Fruit fly (Drosophila melanogaster): Measurements from ENCODE around the gene Set8.

Set8 gene

DNA sequence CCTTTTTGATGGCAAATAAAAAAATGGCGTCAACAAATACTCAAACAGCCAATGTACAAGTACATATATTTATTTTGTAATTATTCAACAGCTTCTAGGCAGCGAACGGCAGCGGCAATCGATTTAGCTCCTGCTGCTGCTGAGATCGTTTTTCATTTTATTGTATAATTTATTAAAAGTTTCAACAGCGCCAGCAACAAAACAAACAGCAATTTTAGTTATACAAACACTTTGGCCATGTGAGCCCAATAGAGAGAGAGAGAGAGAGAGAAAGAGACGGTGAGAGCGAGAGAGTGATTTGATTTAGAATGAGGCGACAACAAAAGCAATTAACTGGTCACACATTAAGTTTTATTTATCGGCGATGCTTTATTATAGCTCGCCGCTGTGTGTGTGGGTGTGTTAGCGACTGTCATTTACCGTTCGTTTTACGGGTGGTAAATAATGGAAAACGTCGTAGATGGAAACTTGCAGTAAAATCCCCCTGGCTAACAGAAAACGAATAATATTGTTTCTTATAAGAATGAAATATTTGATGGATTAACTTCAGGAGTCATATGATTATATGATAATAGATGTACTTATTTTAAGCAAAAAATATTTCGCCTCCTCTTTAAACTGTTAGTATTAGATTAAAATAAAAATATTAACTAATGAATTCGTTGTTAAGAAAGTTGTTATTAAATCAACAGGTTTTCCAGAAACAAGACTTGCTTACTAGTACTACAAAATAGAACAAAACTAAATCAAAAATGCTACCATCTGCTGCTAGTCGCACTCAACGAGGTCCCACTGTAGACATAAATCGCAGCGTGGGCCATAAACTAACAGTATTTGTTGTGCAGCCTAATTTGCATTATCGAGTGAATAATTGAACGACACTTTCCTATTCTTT lies 30.5 kb upstream of the Set8 start:
- TF ChIP-seq slbo (GFP tag; IDR thresholded peaks at IDR 0.05) = no peak
- TF ChIP-seq CG10431 (GFP tag; optimal IDR thresholded peaks at IDR 0.05) = no peak
- TF ChIP-seq B-H2 (GFP tag; optimal IDR thresholded peaks at IDR 0.05) = peak; percentile 38
- TF ChIP-seq CHES-1-like (GFP tag; optimal IDR thresholded peaks at IDR 0.05) = no peak
- peak; percentile 25 for TF ChIP-seq CG30403 (GFP tag; optimal IDR thresholded peaks at IDR 0.05)
- no peak for TF ChIP-seq CG18011 (GFP tag; optimal IDR thresholded peaks at IDR 0.05)
- TF ChIP-seq ttk (GFP tag; IDR thresholded peaks at IDR 0.05) = no peak
- no peak for TF ChIP-seq Hey (tag; optimal IDR thresholded peaks at IDR 0.05)
- TF ChIP-seq unc-4 (GFP tag; IDR thresholded peaks at IDR 0.05; ENCODE audit: partially characterized antibody) = no peak
- TF ChIP-seq CTCF (GFP tag; optimal IDR thresholded peaks at IDR 0.05) = no peak
- no peak for TF ChIP-seq CG8089 (GFP tag; optimal IDR thresholded peaks at IDR 0.05)
- TF ChIP-seq CG13424 (tag; optimal IDR thresholded peaks at IDR 0.05) = peak; percentile 14
- TF ChIP-seq CG6854 (GFP tag; optimal IDR thresholded peaks at IDR 0.05) = peak; percentile 13
- TF ChIP-seq CG3995 (GFP tag; optimal IDR thresholded peaks at IDR 0.05) = no peak
- no peak for TF ChIP-seq Poxn (GFP tag; IDR thresholded peaks at IDR 0.05)
- TF ChIP-seq sc (optimal IDR thresholded peaks at IDR 0.05) = no peak
- peak; percentile 19 for TF ChIP-seq sc (GFP tag; optimal IDR thresholded peaks at IDR 0.05)
- TF ChIP-seq Sox100B (GFP tag; optimal IDR thresholded peaks at IDR 0.05) = no peak
- TF ChIP-seq psq (GFP tag; optimal IDR thresholded peaks at IDR 0.05) = no peak
- TF ChIP-seq CG6791 (GFP tag; IDR thresholded peaks at IDR 0.05; ENCODE audit: partially characterized antibody) = no peak
- no peak for TF ChIP-seq sr (GFP tag; IDR thresholded peaks at IDR 0.05)
- TF ChIP-seq CoRest (tag; optimal IDR thresholded peaks at IDR 0.05) = peak; percentile 50
- no peak for TF ChIP-seq Dad (GFP tag; optimal IDR thresholded peaks at IDR 0.05)
- no peak for TF ChIP-seq p53 (GFP tag; optimal IDR thresholded peaks at IDR 0.05)
- TF ChIP-seq CG2875 (GFP tag; optimal IDR thresholded peaks at IDR 0.05) = no peak
- TF ChIP-seq cato (GFP tag; optimal IDR thresholded peaks at IDR 0.05; ENCODE audit: borderline replicate concordance) = no peak
- TF ChIP-seq CG12104 (GFP tag; optimal IDR thresholded peaks at IDR 0.05) = peak; percentile 11
- peak; percentile 10 for TF ChIP-seq CG1602 (GFP tag; optimal IDR thresholded peaks at IDR 0.05)
- no peak for TF ChIP-seq gt (GFP tag; IDR thresholded peaks at IDR 0.05)
- peak; percentile 3 for TF ChIP-seq CG30431 (GFP tag; optimal IDR thresholded peaks at IDR 0.05)
- TF ChIP-seq lmd (GFP tag; IDR thresholded peaks at IDR 0.05) = no peak
- no peak for TF ChIP-seq CG31224 (GFP tag; IDR thresholded peaks at IDR 0.05)
- no peak for TF ChIP-seq dimm (GFP tag; IDR thresholded peaks at IDR 0.05)
- no peak for TF ChIP-seq CG6683 (GFP tag; optimal IDR thresholded peaks at IDR 0.05)
- no peak for TF ChIP-seq CG7928 (GFP tag; optimal IDR thresholded peaks at IDR 0.05)
- peak; percentile 31 for TF ChIP-seq dmrt99B (tag; optimal IDR thresholded peaks at IDR 0.05)
- TF ChIP-seq CG12219 (GFP tag; optimal IDR thresholded peaks at IDR 0.05) = no peak
- TF ChIP-seq Myb (GFP tag; optimal IDR thresholded peaks at IDR 0.05) = no peak
- TF ChIP-seq E2f1 (GFP tag; IDR thresholded peaks at IDR 0.05) = no peak
- no peak for TF ChIP-seq Usf (GFP tag; optimal IDR thresholded peaks at IDR 0.05)
- peak; percentile 12 for TF ChIP-seq tup (GFP tag; optimal IDR thresholded peaks at IDR 0.05)
- TF ChIP-seq Fer1 (GFP tag; optimal IDR thresholded peaks at IDR 0.05) = peak; percentile 8
- no peak for TF ChIP-seq nerfin-2 (GFP tag; IDR thresholded peaks at IDR 0.05; ENCODE audit: partially characterized antibody)
- TF ChIP-seq CG6689 (GFP tag; IDR thresholded peaks at IDR 0.05) = no peak
- peak; percentile 40 for TF ChIP-seq lilli (GFP tag; optimal IDR thresholded peaks at IDR 0.05)
- TF ChIP-seq Rfx (GFP tag; IDR thresholded peaks at IDR 0.05) = no peak
- TF ChIP-seq ERR (GFP tag; optimal IDR thresholded peaks at IDR 0.05) = no peak
- peak; percentile 1 for TF ChIP-seq HmgZ (tag; optimal IDR thresholded peaks at IDR 0.05)
- TF ChIP-seq Dll (GFP tag; IDR thresholded peaks at IDR 0.05; ENCODE audit: partially characterized antibody) = no peak
- no peak for TF ChIP-seq CG11247 (GFP tag; IDR thresholded peaks at IDR 0.05)
- no peak for TF ChIP-seq ap (GFP tag; IDR thresholded peaks at IDR 0.05)

All from whole organism, embryonic.